Worm (Caenorhabditis elegans) whole organism, L4 larva: ENCODE measurements around the gene qars-1.

Experiments
- F10B5.3 ChIP-seq: sonication (generic microtip); optimal IDR thresholded peaks from 2 replicates; lab custom pipeline; 2016; ENCODE audit warnings: mild to moderate bottlenecking, missing genetic modification characterization, missing compliant biosample characterization
- F26F4.8 ChIP-seq: fragments of 200-800 bp; sonication (Bioruptor generic); conservative IDR thresholded peaks from 2 replicates; pipeline ENCODE4 v1.3.6; 2022; ENCODE audit warnings: missing genetic modification characterization, missing compliant biosample characterization
- F44E2.7 ChIP-seq: fragments of 200-800 bp; sonication (Bioruptor generic); IDR thresholded peaks from 2 replicates; pipeline ENCODE4 v2.1.2; 2022; ENCODE audit warnings: missing genetic modification characterization, missing compliant biosample characterization
- F49E8.2 ChIP-seq: sonication (generic microtip); optimal IDR thresholded peaks from 2 replicates; lab custom pipeline; 2016; ENCODE audit warnings: missing compliant biosample characterization, mild to moderate bottlenecking, missing genetic modification characterization, borderline replicate concordance
- T26A8.4 ChIP-seq: fragments of 200-800 bp; sonication (Bioruptor generic); IDR thresholded peaks from 2 replicates; pipeline ENCODE4 v1.3.6; 2022; ENCODE audit warnings: missing genetic modification characterization, missing compliant biosample characterization
- Y105C5A.15 ChIP-seq: fragments of 200-800 bp; sonication (Bioruptor generic); IDR thresholded peaks from 2 replicates; pipeline ENCODE4 v1.3.6; 2022; ENCODE audit warnings: missing genetic modification characterization, missing compliant biosample characterization
- Y48G9A.11 ChIP-seq: fragments of 200-800 bp; sonication (Bioruptor generic); IDR thresholded peaks from 2 replicates; pipeline ENCODE4 v1.3.6; 2022; ENCODE audit warnings: missing genetic modification reagents, missing genetic modification characterization, missing compliant biosample characterization
- Y75B8A.6 ChIP-seq: fragments of 200-800 bp; sonication (Bioruptor generic); IDR thresholded peaks from 2 replicates; pipeline ENCODE4 v1.3.6; 2022; ENCODE audit warnings: missing genetic modification reagents, missing genetic modification characterization, missing compliant biosample characterization
- ZK546.5 ChIP-seq, 2 experiments: sonication (generic microtip); optimal IDR thresholded peaks; 2 replicates each; lab custom pipeline; 2017; ENCODE audit warnings: missing biosample characterization in 2 of 2, missing genetic modification characterization in 2 of 2
- aha-1 ChIP-seq: fragments of 150-350 bp; peaks from one replicate; lab custom pipeline; 2014; ENCODE audit warnings: missing biosample characterization, missing genetic modification characterization
- aly-2 ChIP-seq: sonication (generic microtip); optimal IDR thresholded peaks from 2 replicates; lab custom pipeline; 2018; ENCODE audit warnings: missing biosample characterization, missing genetic modification characterization
- arid-1 ChIP-seq: fragments of 200-800 bp; sonication (Bioruptor generic); conservative IDR thresholded peaks from 2 replicates; pipeline ENCODE4 v1.3.6; 2022; ENCODE audit warnings: missing genetic modification reagents, missing genetic modification characterization, missing compliant biosample characterization
- attf-4 ChIP-seq: sonication (generic microtip); optimal IDR thresholded peaks from 3 replicates; lab custom pipeline; 2017; ENCODE audit warnings: missing biosample characterization, missing genetic modification characterization
- ceh-32 ChIP-seq: sonication (generic microtip); optimal IDR thresholded peaks from 2 replicates; lab custom pipeline; 2016; ENCODE audit warnings: mild to moderate bottlenecking, missing genetic modification characterization, missing compliant biosample characterization; ENCODE audit not compliant: poor library complexity
- daf-12 ChIP-seq: fragments of 150-350 bp; optimal IDR thresholded peaks from 2 replicates; lab custom pipeline; 2014; ENCODE audit warnings: missing biosample characterization, missing genetic modification reagents, missing genetic modification characterization
- daf-19 ChIP-seq: fragments of 200-800 bp; sonication (Bioruptor generic); conservative IDR thresholded peaks from 2 replicates; pipeline ENCODE4 v1.3.6; 2022; ENCODE audit warnings: missing genetic modification characterization, missing compliant biosample characterization
- dmd-8 ChIP-seq: fragments of 200-800 bp; sonication (Bioruptor generic); IDR thresholded peaks from 2 replicates; pipeline ENCODE4 v1.3.6; 2022; ENCODE audit warnings: missing genetic modification characterization, missing compliant biosample characterization
- dpl-1 ChIP-seq: fragments of 150-350 bp; optimal IDR thresholded peaks from 2 replicates; lab custom pipeline; 2014; ENCODE audit warnings: missing biosample characterization, missing genetic modification reagents, missing genetic modification characterization
- dve-1 ChIP-seq: sonication (generic microtip); optimal IDR thresholded peaks from 2 replicates; lab custom pipeline; 2017; ENCODE audit warnings: antibody characterized with exemption, mild to moderate bottlenecking, missing genetic modification characterization, missing compliant biosample characterization; ENCODE audit not compliant: insufficient read depth
- egl-27 ChIP-seq: sonication (generic microtip); optimal IDR thresholded peaks from 3 replicates; lab custom pipeline; 2017; ENCODE audit warnings: missing biosample characterization, missing genetic modification reagents, missing genetic modification characterization
- gei-8 ChIP-seq: fragments of 200-800 bp; sonication (Bioruptor generic); optimal IDR thresholded peaks from 2 replicates; lab custom pipeline; 2018; ENCODE audit warnings: mild to moderate bottlenecking, missing genetic modification characterization, missing compliant biosample characterization
- hlh-11 ChIP-seq: fragments of 200-800 bp; sonication (Bioruptor generic); optimal IDR thresholded peaks from 2 replicates; lab custom pipeline; 2018; ENCODE audit warnings: mild to moderate bottlenecking, missing genetic modification characterization, missing compliant biosample characterization
- hmg-1.1 ChIP-seq: fragments of 200-800 bp; sonication (Bioruptor generic); IDR thresholded peaks from 2 replicates; pipeline ENCODE4 v1.3.6; 2022; ENCODE audit warnings: missing genetic modification reagents, missing genetic modification characterization, missing compliant biosample characterization
- jun-1 ChIP-seq: fragments of 150-350 bp; optimal IDR thresholded peaks from 2 replicates; lab custom pipeline; 2014; ENCODE audit warnings: missing biosample characterization, missing genetic modification reagents, missing genetic modification characterization
- lim-7 ChIP-seq: fragments of 200-800 bp; sonication (Bioruptor generic); IDR thresholded peaks from 2 replicates; pipeline ENCODE4 v1.3.6; 2022; ENCODE audit warnings: missing genetic modification characterization, missing compliant biosample characterization
- lin-1 ChIP-seq: fragments of 200-800 bp; sonication (Bioruptor generic); IDR thresholded peaks from 2 replicates; pipeline ENCODE4 v1.3.6; 2022; ENCODE audit warnings: missing genetic modification reagents, missing genetic modification characterization, missing compliant biosample characterization
- lin-13 ChIP-seq: fragments of 150-350 bp; optimal IDR thresholded peaks from 2 replicates; lab custom pipeline; 2014; ENCODE audit warnings: missing biosample characterization, missing genetic modification reagents, missing genetic modification characterization
- lin-15B ChIP-seq: fragments of 150-350 bp; sonication (generic microtip); optimal IDR thresholded peaks from 3 replicates; lab custom pipeline; 2014; ENCODE audit warnings: missing biosample characterization, missing genetic modification characterization
- lin-38 ChIP-seq: fragments of 200-800 bp; sonication (Bioruptor generic); IDR thresholded peaks from 2 replicates; pipeline ENCODE4 v1.3.6; 2022; ENCODE audit warnings: missing genetic modification reagents, missing genetic modification characterization, missing compliant biosample characterization
- lin-39 ChIP-seq: fragments of 150-350 bp; optimal IDR thresholded peaks from 2 replicates; lab custom pipeline; 2014; ENCODE audit warnings: missing biosample characterization, missing genetic modification reagents, missing genetic modification characterization
- lsy-2 ChIP-seq, 2 experiments: fragments of 150-350 bp in 1 of 2; sonication (generic microtip) in 1 of 2; optimal IDR thresholded peaks; 2 replicates each; lab custom pipeline; 2014 to 2017; ENCODE audit warnings: missing biosample characterization in 2 of 2, missing genetic modification characterization in 2 of 2
- madf-9 ChIP-seq: fragments of 200-800 bp; sonication (Bioruptor generic); conservative IDR thresholded peaks from 2 replicates; pipeline ENCODE4 v1.3.6; 2022; ENCODE audit warnings: missing genetic modification reagents, missing genetic modification characterization, missing compliant biosample characterization
- mdt-29 ChIP-seq: fragments of 200-800 bp; sonication (Bioruptor generic); IDR thresholded peaks from 2 replicates; pipeline ENCODE4 v1.3.6; 2022; ENCODE audit warnings: missing genetic modification reagents, missing genetic modification characterization, missing compliant biosample characterization
- nhr-102 ChIP-seq: sonication (generic microtip); optimal IDR thresholded peaks from 2 replicates; lab custom pipeline; 2016; ENCODE audit warnings: mild to moderate bottlenecking, missing genetic modification characterization, moderate library complexity, missing compliant biosample characterization
- nhr-111 ChIP-seq: fragments of 200-800 bp; sonication (Bioruptor generic); optimal IDR thresholded peaks from 2 replicates; lab custom pipeline; 2018; ENCODE audit warnings: mild to moderate bottlenecking, missing genetic modification characterization, missing compliant biosample characterization
- nhr-28 ChIP-seq: fragments of 150-350 bp; optimal IDR thresholded peaks from 2 replicates; lab custom pipeline; 2014; ENCODE audit warnings: missing biosample characterization, missing genetic modification characterization
- nhr-41 ChIP-seq: fragments of 200-800 bp; sonication (Bioruptor generic); IDR thresholded peaks from 2 replicates; pipeline ENCODE4 v1.3.6; 2022; ENCODE audit warnings: missing genetic modification reagents, missing genetic modification characterization, missing compliant biosample characterization
- pha-4 ChIP-seq, 2 experiments: fragments of 150-350 bp in 1 of 2; fragments of 200-800 bp in 1 of 2; sonication (Bioruptor generic) in 1 of 2; IDR thresholded peaks in 1 of 2; optimal IDR thresholded peaks in 1 of 2; 2 replicates each; pipeline versions ENCODE4 v1.3.6 to Lab custom; 2014 to 2022; ENCODE audit warnings: missing genetic modification characterization in 2 of 2, missing genetic modification reagents in 2 of 2, missing biosample characterization in 1 of 2, missing compliant biosample characterization in 1 of 2
- php-3 ChIP-seq: fragments of 200-800 bp; sonication (Bioruptor generic); IDR thresholded peaks from 2 replicates; pipeline ENCODE4 v1.3.6; 2022; ENCODE audit warnings: missing genetic modification reagents, missing genetic modification characterization, missing compliant biosample characterization
- saeg-2 ChIP-seq: fragments of 200-800 bp; sonication (Bioruptor generic); IDR thresholded peaks from 2 replicates; pipeline ENCODE4 v1.3.6; 2022; ENCODE audit warnings: missing genetic modification reagents, missing genetic modification characterization, missing compliant biosample characterization
- snpc-1.2 ChIP-seq: fragments of 200-800 bp; sonication (Bioruptor generic); IDR thresholded peaks from 2 replicates; pipeline ENCODE4 v1.3.6; 2022; ENCODE audit warnings: missing genetic modification reagents, missing genetic modification characterization, missing compliant biosample characterization
- snpc-4 ChIP-seq: fragments of 150-350 bp; optimal IDR thresholded peaks from 2 replicates; lab custom pipeline; 2014; ENCODE audit warnings: missing biosample characterization, missing genetic modification characterization
- spr-1 ChIP-seq: sonication (generic microtip); optimal IDR thresholded peaks from 2 replicates; lab custom pipeline; 2016; ENCODE audit warnings: mild to moderate bottlenecking, missing genetic modification characterization, missing compliant biosample characterization
- spr-3 ChIP-seq: fragments of 200-800 bp; sonication (Bioruptor generic); optimal IDR thresholded peaks from 2 replicates; lab custom pipeline; 2018; ENCODE audit warnings: mild to moderate bottlenecking, missing genetic modification characterization, missing compliant biosample characterization
- tag-97 ChIP-seq: fragments of 200-800 bp; sonication (Bioruptor generic); IDR thresholded peaks from 2 replicates; pipeline ENCODE4 v1.3.6; 2022; ENCODE audit warnings: missing genetic modification characterization, missing compliant biosample characterization
- tra-1 ChIP-seq: fragments of 200-800 bp; sonication (Bioruptor generic); IDR thresholded peaks from 2 replicates; pipeline ENCODE4 v1.3.6; 2022; ENCODE audit warnings: missing genetic modification reagents, missing genetic modification characterization, missing compliant biosample characterization
- unc-39 ChIP-seq: sonication (generic microtip); optimal IDR thresholded peaks from 2 replicates; lab custom pipeline; 2017; ENCODE audit warnings: missing biosample characterization, missing genetic modification characterization
- zfp-2 ChIP-seq: sonication (generic microtip); optimal IDR thresholded peaks from 2 replicates; lab custom pipeline; 2016; ENCODE audit warnings: mild to moderate bottlenecking, missing genetic modification characterization, missing compliant biosample characterization
- zfp-3 ChIP-seq: fragments of 200-800 bp; sonication (Bioruptor generic); conservative IDR thresholded peaks from 2 replicates; pipeline ENCODE4 v1.3.6; 2022; ENCODE audit warnings: missing genetic modification reagents, missing genetic modification characterization, missing compliant biosample characterization
- zip-11 ChIP-seq: fragments of 200-800 bp; sonication (Bioruptor generic); IDR thresholded peaks from 2 replicates; pipeline ENCODE4 v1.3.6; 2022; ENCODE audit warnings: missing genetic modification characterization, missing compliant biosample characterization
- zip-2 ChIP-seq: fragments of 150-350 bp; optimal IDR thresholded peaks from 2 replicates; lab custom pipeline; 2014; ENCODE audit warnings: missing biosample characterization, missing genetic modification characterization
- ztf-7 ChIP-seq: fragments of 150-350 bp; optimal IDR thresholded peaks from 2 replicates; lab custom pipeline; 2014; ENCODE audit warnings: missing biosample characterization, missing genetic modification characterization

The qars-1 gene

ce11 chrIV:15025384-15025783, 12.4 kb upstream of the qars-1 start, which contains the start of gene fcd-2 (continued):
- no peak for TF ChIP-seq F10B5.3 (tag; lab: Kevin White, UChicago)
- TF ChIP-seq lin-38 (GFP tag; lab: Robert Waterston, UW), result peak; percentile 46
- TF ChIP-seq F49E8.2 (tag; lab: Kevin White, UChicago), result no peak
- TF ChIP-seq nhr-111 (GFP tag; lab: Kevin White, UChicago), result no peak
- TF ChIP-seq ceh-32, result no peak
- no peak for TF ChIP-seq tra-1 (GFP tag; lab: Robert Waterston, UW)
- no peak for TF ChIP-seq lin-1
- TF ChIP-seq lin-13 (GFP tag; lab: Kevin White, UChicago), result no peak
- no peak for TF ChIP-seq ZK546.5 (tag; optimal IDR thresholded peaks at IDR 0.05; lab: Kevin White, UChicago)
- TF ChIP-seq F44E2.7 (GFP tag; lab: Robert Waterston, UW), result no peak
- no peak for TF ChIP-seq mdt-29 (GFP tag; lab: Robert Waterston, UW)
- no peak for TF ChIP-seq lin-15B (tag; lab: Kevin White, UChicago)
- no peak for TF ChIP-seq attf-4
- TF ChIP-seq lsy-2 (tag; optimal IDR thresholded peaks at IDR 0.05; lab: Kevin White, UChicago), result peak; percentile 56 to 69
- TF ChIP-seq madf-9 (GFP tag; lab: Robert Waterston, UW), result no peak
- TF ChIP-seq zfp-3 (GFP tag; lab: Robert Waterston, UW), result no peak
- TF ChIP-seq pha-4 (GFP tag; IDR thresholded peaks at IDR 0.05; lab: Robert Waterston, UW), result 0 out of 2 replicates have a peak, but pooled peaks have one; percentile 28
- TF ChIP-seq pha-4 (tag; optimal IDR thresholded peaks at IDR 0.05; lab: Kevin White, UChicago), result no peak
- TF ChIP-seq nhr-41, result no peak
- no peak for TF ChIP-seq php-3 (GFP tag; lab: Robert Waterston, UW)
- TF ChIP-seq F26F4.8 (GFP tag; lab: Robert Waterston, UW), result no peak
- TF ChIP-seq nhr-102 (tag; lab: Kevin White, UChicago), result no peak
- TF ChIP-seq nhr-28 (tag; lab: Kevin White, UChicago), result no peak
- TF ChIP-seq snpc-1.2 (GFP tag; lab: Robert Waterston, UW), result no peak
- no peak for TF ChIP-seq aly-2 (tag; lab: Kevin White, UChicago)
- no peak for TF ChIP-seq hlh-11 (tag; lab: Kevin White, UChicago)
- peak; percentile 89 for TF ChIP-seq dpl-1
- no peak for TF ChIP-seq dmd-8 (GFP tag; lab: Robert Waterston, UW)
- TF ChIP-seq saeg-2, result no peak
- no peak for TF ChIP-seq unc-39
- no peak for TF ChIP-seq snpc-4
- TF ChIP-seq Y75B8A.6, result no peak
- TF ChIP-seq zip-11 (GFP tag; lab: Robert Waterston, UW), result no peak
- no peak for TF ChIP-seq hmg-1.1 (GFP tag; lab: Robert Waterston, UW)
- no peak for TF ChIP-seq egl-27 (tag; lab: Kevin White, UChicago)
- TF ChIP-seq tag-97 (GFP tag; lab: Robert Waterston, UW), result no peak
- TF ChIP-seq gei-8 (GFP tag; lab: Kevin White, UChicago), result no peak
- TF ChIP-seq arid-1 (GFP tag; lab: Robert Waterston, UW), result no peak
- TF ChIP-seq spr-3 (GFP tag; lab: Kevin White, UChicago), result no peak
- TF ChIP-seq zfp-2 (tag; lab: Kevin White, UChicago), result no peak
- peak; percentile 59 for TF ChIP-seq aha-1 (tag; lab: Kevin White, UChicago)
- TF ChIP-seq lim-7 (GFP tag; lab: Robert Waterston, UW), result no peak
- TF ChIP-seq jun-1 (tag; lab: Kevin White, UChicago), result no peak
- TF ChIP-seq Y105C5A.15, result no peak
- no peak for TF ChIP-seq spr-1 (tag; lab: Kevin White, UChicago)
- no peak for TF ChIP-seq daf-19 (GFP tag; lab: Robert Waterston, UW)
- TF ChIP-seq zip-2 (tag; lab: Kevin White, UChicago), result no peak
- no peak for TF ChIP-seq daf-12 (tag; lab: Kevin White, UChicago)
- peak; percentile 24 for TF ChIP-seq ztf-7 (tag; lab: Kevin White, UChicago)
- TF ChIP-seq dve-1, result peak; percentile 23
- no peak for TF ChIP-seq lin-39 (tag; lab: Kevin White, UChicago)
- TF ChIP-seq Y48G9A.11 (GFP tag; lab: Robert Waterston, UW), result peak; percentile 94
- no peak for TF ChIP-seq T26A8.4 (GFP tag; lab: Robert Waterston, UW)
